Worm (Caenorhabditis elegans) whole organism, L2 larva: ENCODE results near the gene aptf-1.

Source experiments
- F13H6.1 ChIP-seq: sonication (generic microtip); optimal IDR thresholded peaks from 2 replicates; lab custom pipeline; 2016; ENCODE audit warnings: missing genetic modification characterization, missing compliant biosample characterization
- R02D3.7 ChIP-seq: fragments of 150-350 bp; optimal IDR thresholded peaks from 2 replicates; lab custom pipeline; 2014; ENCODE audit warnings: missing biosample characterization, missing genetic modification characterization
- ZK546.5 ChIP-seq: sonication (generic microtip); optimal IDR thresholded peaks from 2 replicates; lab custom pipeline; 2017; ENCODE audit warnings: missing biosample characterization, missing genetic modification characterization
- alr-1 ChIP-seq: fragments of 150-350 bp; optimal IDR thresholded peaks from 2 replicates; lab custom pipeline; 2014; ENCODE audit warnings: missing biosample characterization, missing genetic modification characterization
- aly-2 ChIP-seq: fragments of 150-350 bp; optimal IDR thresholded peaks from 2 replicates; lab custom pipeline; 2014; ENCODE audit warnings: missing biosample characterization, missing genetic modification characterization
- crh-2 ChIP-seq: sonication (generic microtip); optimal IDR thresholded peaks from 2 replicates; lab custom pipeline; 2017; ENCODE audit warnings: missing biosample characterization, missing genetic modification characterization
- lin-13 ChIP-seq: fragments of 150-350 bp; optimal IDR thresholded peaks from 2 replicates; lab custom pipeline; 2014; ENCODE audit warnings: missing biosample characterization, missing genetic modification reagents, missing genetic modification characterization
- nhr-77 ChIP-seq: fragments of 150-350 bp; optimal IDR thresholded peaks from 2 replicates; lab custom pipeline; 2014; ENCODE audit warnings: missing biosample characterization, missing genetic modification characterization
- skn-1 ChIP-seq: sonication (generic microtip); optimal IDR thresholded peaks from 2 replicates; lab custom pipeline; 2017; ENCODE audit warnings: missing biosample characterization, missing genetic modification characterization
- unc-62 ChIP-seq: fragments of 150-350 bp; optimal IDR thresholded peaks from 2 replicates; lab custom pipeline; 2014; ENCODE audit warnings: missing biosample characterization, missing genetic modification reagents, missing genetic modification characterization
- zag-1 ChIP-seq: fragments of 150-350 bp; optimal IDR thresholded peaks from 2 replicates; lab custom pipeline; 2014; ENCODE audit warnings: missing biosample characterization, missing genetic modification characterization
- ztf-4 ChIP-seq: fragments of 150-350 bp; optimal IDR thresholded peaks from 2 replicates; lab custom pipeline; 2014; ENCODE audit warnings: missing biosample characterization, missing genetic modification characterization

DNA sequence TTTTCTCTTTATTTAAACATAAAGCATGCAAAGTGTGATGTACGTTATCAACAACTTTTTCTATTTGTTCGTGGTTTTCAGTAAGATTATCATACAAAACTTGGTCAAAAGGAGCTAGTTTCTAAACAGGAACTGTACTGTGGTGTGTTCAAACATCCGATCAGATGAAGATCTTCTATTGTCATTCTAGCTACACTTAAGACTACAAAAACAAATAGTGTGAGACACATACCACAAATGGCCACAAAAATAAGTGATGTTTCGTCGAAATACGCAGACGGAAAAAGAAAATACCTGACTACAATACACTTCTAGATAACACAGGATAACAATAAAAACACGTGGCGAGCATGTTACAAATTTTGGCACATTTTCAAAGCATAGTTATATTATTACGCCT is 6.1 kb upstream of the aptf-1 start:
- TF ChIP-seq crh-2 (peak; percentile 27), aly-2 (no peak), ZK546.5 (tag; lab: Kevin White, UChicago) (no peak), zag-1 (tag; lab: Kevin White, UChicago) (no peak), skn-1 (tag; lab: Kevin White, UChicago) (no peak), R02D3.7 (tag; lab: Kevin White, UChicago) (no peak), lin-13 (GFP tag; lab: Kevin White, UChicago) (no peak), F13H6.1 (tag; lab: Kevin White, UChicago) (no peak), ztf-4 (tag; lab: Kevin White, UChicago) (no peak), nhr-77 (tag; lab: Kevin White, UChicago) (no peak), unc-62 (no peak), alr-1 (tag; lab: Kevin White, UChicago) (no peak)
